Fruit fly (Drosophila melanogaster) whole organism, embryonic: ENCODE measurements around the gene nmo.

Source experiments
- Atf3 ChIP-seq: fragments of 200-800 bp; sonication (Bioruptor generic); optimal IDR thresholded peaks from 3 replicates; lab custom pipeline; 2016; ENCODE audit warnings: missing biosample characterization, missing genetic modification characterization
- Blimp-1 ChIP-seq: fragments of 200-800 bp; sonication (Bioruptor generic); optimal IDR thresholded peaks from 3 replicates; lab custom pipeline; 2018; ENCODE audit warnings: missing biosample characterization, missing genetic modification characterization, mild to moderate bottlenecking, moderate library complexity, missing genetic modification reagents
- CG10565 ChIP-seq: fragments of 200-800 bp; sonication (Bioruptor generic); optimal IDR thresholded peaks from 3 replicates; lab custom pipeline; 2016; ENCODE audit warnings: missing biosample characterization, mild to moderate bottlenecking, missing genetic modification characterization
- CG11247 ChIP-seq: fragments of 200-800 bp; sonication (Bioruptor generic); IDR thresholded peaks from 2 replicates; pipeline ENCODE4 v1.3.6; 2022; ENCODE audit warnings: missing biosample characterization, missing genetic modification characterization
- CG12659 ChIP-seq: fragments of 200-800 bp; sonication (Bioruptor generic); optimal IDR thresholded peaks from 3 replicates; lab custom pipeline; 2017; ENCODE audit warnings: mild to moderate bottlenecking, missing biosample characterization, missing genetic modification reagents, missing genetic modification characterization
- CG12942 ChIP-seq: fragments of 200-800 bp; sonication (Bioruptor generic); optimal IDR thresholded peaks from 3 replicates; lab custom pipeline; 2016; ENCODE audit warnings: missing biosample characterization, missing genetic modification characterization
- CG13894 ChIP-seq: fragments of 200-800 bp; sonication (Bioruptor generic); optimal IDR thresholded peaks from 3 replicates; lab custom pipeline; 2018; ENCODE audit warnings: missing biosample characterization, mild to moderate bottlenecking, missing genetic modification characterization, moderate library complexity
- CG17359 ChIP-seq: fragments of 200-800 bp; sonication (Bioruptor generic); optimal IDR thresholded peaks from 3 replicates; lab custom pipeline; 2018; ENCODE audit warnings: missing biosample characterization, mild to moderate bottlenecking, missing genetic modification characterization, moderate library complexity
- CG17568 ChIP-seq: fragments of 200-800 bp; sonication (Bioruptor generic); optimal IDR thresholded peaks from 2 replicates; lab custom pipeline; 2018; ENCODE audit warnings: missing biosample characterization, mild to moderate bottlenecking, missing genetic modification characterization, moderate library complexity
- CG1832 ChIP-seq: fragments of 200-800 bp; sonication (Bioruptor generic); optimal IDR thresholded peaks from 2 replicates; lab custom pipeline; 2017; ENCODE audit warnings: missing biosample characterization, mild to moderate bottlenecking, missing genetic modification characterization, inconsistent platforms
- CG2120 ChIP-seq: fragments of 200-800 bp; sonication (Bioruptor generic); optimal IDR thresholded peaks from 3 replicates; lab custom pipeline; 2016; ENCODE audit warnings: missing biosample characterization, missing genetic modification characterization
- CG30020 ChIP-seq: fragments of 200-800 bp; optimal IDR thresholded peaks from 2 replicates; lab custom pipeline; 2019; ENCODE audit warnings: missing biosample characterization, mild to moderate bottlenecking, missing genetic modification characterization, moderate library complexity
- CG30403 ChIP-seq: fragments of 200-800 bp; sonication (Bioruptor generic); optimal IDR thresholded peaks from 3 replicates; lab custom pipeline; 2016; ENCODE audit warnings: missing biosample characterization, missing genetic modification characterization
- CG31365 ChIP-seq: fragments of 200-800 bp; sonication (Bioruptor generic); optimal IDR thresholded peaks from 2 replicates; lab custom pipeline; 2018; ENCODE audit warnings: missing biosample characterization, mild to moderate bottlenecking, missing genetic modification characterization
- CG3281 ChIP-seq: fragments of 200-800 bp; sonication (Bioruptor generic); optimal IDR thresholded peaks from 3 replicates; lab custom pipeline; 2017; ENCODE audit warnings: missing biosample characterization, mild to moderate bottlenecking, missing genetic modification characterization
- CG4360 ChIP-seq: fragments of 200-800 bp; sonication (Bioruptor generic); IDR thresholded peaks from 2 replicates; pipeline ENCODE4 v1.3.6; 2022; ENCODE audit warnings: missing biosample characterization, missing genetic modification characterization
- CG5180 ChIP-seq: fragments of 200-800 bp; sonication (Bioruptor generic); optimal IDR thresholded peaks from 3 replicates; lab custom pipeline; 2017; ENCODE audit warnings: missing biosample characterization, missing genetic modification characterization, mild to moderate bottlenecking, moderate library complexity, missing genetic modification reagents
- CG6272 ChIP-seq: fragments of 200-800 bp; sonication (Bioruptor generic); IDR thresholded peaks from 2 replicates; pipeline ENCODE4 v1.3.6; 2022; ENCODE audit warnings: missing biosample characterization, missing genetic modification characterization
- CG7839 ChIP-seq: fragments of 200-800 bp; sonication (Bioruptor generic); optimal IDR thresholded peaks from 3 replicates; lab custom pipeline; 2018; ENCODE audit warnings: missing biosample characterization, mild to moderate bottlenecking, missing genetic modification characterization, moderate library complexity
- CG7963 ChIP-seq: fragments of 200-800 bp; sonication (Bioruptor generic); IDR thresholded peaks from 3 replicates; pipeline ENCODE4 v1.3.6; 2022; ENCODE audit warnings: missing biosample characterization, missing genetic modification characterization; ENCODE audit not compliant: partially characterized antibody
- CG8478 ChIP-seq: fragments of >200 bp; optimal IDR thresholded peaks from 2 replicates; lab custom pipeline; 2018
- CG8765 ChIP-seq: fragments of 200-800 bp; sonication (Bioruptor generic); IDR thresholded peaks from 2 replicates; pipeline ENCODE4 v1.3.6; 2022; ENCODE audit warnings: missing biosample characterization, missing genetic modification characterization
- CG8944 ChIP-seq: fragments of 200-800 bp; sonication (Bioruptor generic); optimal IDR thresholded peaks from 3 replicates; lab custom pipeline; 2016; ENCODE audit warnings: missing biosample characterization, missing genetic modification characterization
- CG9215 ChIP-seq: fragments of 200-800 bp; sonication (Bioruptor generic); IDR thresholded peaks from 2 replicates; pipeline ENCODE4 v1.3.6; 2022; ENCODE audit warnings: missing biosample characterization, missing genetic modification characterization
- CHES-1-like ChIP-seq: fragments of 200-800 bp; sonication (Bioruptor generic); optimal IDR thresholded peaks from 2 replicates; lab custom pipeline; 2016; ENCODE audit warnings: missing biosample characterization, missing genetic modification characterization
- CoRest ChIP-seq: fragments of 200-800 bp; sonication (Bioruptor generic); optimal IDR thresholded peaks from 3 replicates; lab custom pipeline; 2018; ENCODE audit warnings: missing biosample characterization, mild to moderate bottlenecking, missing genetic modification characterization, moderate library complexity
- D19A ChIP-seq: fragments of 200-800 bp; optimal IDR thresholded peaks from 3 replicates; lab custom pipeline; 2019; ENCODE audit warnings: missing biosample characterization, mild to moderate bottlenecking, missing genetic modification characterization, moderate library complexity
- Dip2 ChIP-seq: fragments of 200-800 bp; sonication (Bioruptor generic); IDR thresholded peaks from 2 replicates; pipeline ENCODE4 v1.3.6; 2022; ENCODE audit warnings: missing biosample characterization, missing genetic modification characterization
- Fer2 ChIP-seq: fragments of 200-800 bp; sonication (Bioruptor generic); optimal IDR thresholded peaks from 2 replicates; lab custom pipeline; 2018; ENCODE audit warnings: missing biosample characterization, mild to moderate bottlenecking, missing genetic modification characterization, moderate library complexity
- Gug ChIP-seq: fragments of 200-800 bp; sonication (Bioruptor generic); IDR thresholded peaks from 4 replicates; pipeline ENCODE4 v1.3.6; 2022; ENCODE audit warnings: missing biosample characterization, missing genetic modification characterization
- Hr3 ChIP-seq: fragments of 200-800 bp; sonication (Bioruptor generic); optimal IDR thresholded peaks from 3 replicates; lab custom pipeline; 2016; ENCODE audit warnings: missing biosample characterization, missing genetic modification characterization
- Hr39 ChIP-seq: fragments of >200 bp; optimal IDR thresholded peaks from 2 replicates; lab custom pipeline; 2017
- ab ChIP-seq: fragments of 200-800 bp; sonication (Bioruptor generic); optimal IDR thresholded peaks from 2 replicates; lab custom pipeline; 2016; ENCODE audit warnings: missing biosample characterization, missing genetic modification characterization
- ap ChIP-seq: fragments of 200-800 bp; sonication (Bioruptor generic); IDR thresholded peaks from 2 replicates; pipeline ENCODE4 v1.3.6; 2022; ENCODE audit warnings: missing biosample characterization, missing genetic modification characterization
- corto ChIP-seq: fragments of 200-800 bp; sonication (Bioruptor generic); optimal IDR thresholded peaks from 2 replicates; lab custom pipeline; 2016; ENCODE audit warnings: missing biosample characterization, mild to moderate bottlenecking, missing genetic modification characterization, moderate library complexity
- croc ChIP-seq: fragments of 200-800 bp; sonication (Bioruptor generic); conservative IDR thresholded peaks from 3 replicates; pipeline ENCODE4 v1.3.6; 2022; ENCODE audit warnings: missing biosample characterization, missing genetic modification characterization
- danr ChIP-seq: fragments of 200-800 bp; sonication (Bioruptor generic); IDR thresholded peaks from 2 replicates; pipeline ENCODE4 v1.3.6; 2022; ENCODE audit warnings: missing biosample characterization, missing genetic modification characterization
- dpn ChIP-seq, 2 experiments: fragments of 200-800 bp; sonication (Bioruptor generic); optimal IDR thresholded peaks; 3 replicates each; lab custom pipeline; 2016; ENCODE audit warnings: missing biosample characterization in 2 of 2, missing genetic modification characterization in 2 of 2
- fd96Cb ChIP-seq: fragments of 200-800 bp; sonication (Bioruptor generic); optimal IDR thresholded peaks from 2 replicates; lab custom pipeline; 2018; ENCODE audit warnings: missing biosample characterization, mild to moderate bottlenecking, missing genetic modification characterization, moderate library complexity
- fu2 ChIP-seq: fragments of 200-800 bp; sonication (Bioruptor generic); optimal IDR thresholded peaks from 2 replicates; lab custom pipeline; 2016; ENCODE audit warnings: missing biosample characterization, missing genetic modification characterization
- gfzf ChIP-seq: fragments of 200-800 bp; sonication (Bioruptor generic); optimal IDR thresholded peaks from 2 replicates; lab custom pipeline; 2016; ENCODE audit warnings: missing biosample characterization, mild to moderate bottlenecking, missing genetic modification characterization, moderate library complexity
- jigr1 ChIP-seq: fragments of 200-800 bp; sonication (Bioruptor generic); IDR thresholded peaks from 3 replicates; pipeline ENCODE4 v1.3.6; 2022; ENCODE audit warnings: missing biosample characterization, missing genetic modification characterization
- knrl ChIP-seq: fragments of 200-800 bp; sonication (Bioruptor generic); IDR thresholded peaks from 3 replicates; pipeline ENCODE4 v1.3.6; 2022; ENCODE audit warnings: missing biosample characterization, missing genetic modification characterization; ENCODE audit not compliant: partially characterized antibody
- lab ChIP-seq: fragments of 200-800 bp; sonication (Bioruptor generic); optimal IDR thresholded peaks from 3 replicates; lab custom pipeline; 2017; ENCODE audit warnings: missing biosample characterization, missing genetic modification characterization, mild to moderate bottlenecking, moderate library complexity, missing genetic modification reagents
- mirr ChIP-seq: fragments of 200-800 bp; sonication (Bioruptor generic); optimal IDR thresholded peaks from 3 replicates; lab custom pipeline; 2018; ENCODE audit warnings: missing biosample characterization, mild to moderate bottlenecking, missing genetic modification characterization
- org-1 ChIP-seq: fragments of 200-800 bp; sonication (Bioruptor generic); optimal IDR thresholded peaks from 2 replicates; lab custom pipeline; 2017; ENCODE audit warnings: missing biosample characterization, missing genetic modification characterization
- p53 ChIP-seq: fragments of 200-800 bp; sonication (Bioruptor generic); optimal IDR thresholded peaks from 2 replicates; lab custom pipeline; 2016; ENCODE audit warnings: missing biosample characterization, missing genetic modification characterization
- sisA ChIP-seq: fragments of 200-800 bp; sonication (Bioruptor generic); IDR thresholded peaks from 2 replicates; pipeline ENCODE4 v1.3.6; 2022; ENCODE audit warnings: missing biosample characterization, missing genetic modification characterization
- slbo ChIP-seq: fragments of 200-800 bp; sonication (Bioruptor generic); IDR thresholded peaks from 2 replicates; pipeline ENCODE4 v1.3.6; 2022; ENCODE audit warnings: missing biosample characterization, missing genetic modification characterization
- slou ChIP-seq: fragments of 200-800 bp; sonication (Bioruptor generic); optimal IDR thresholded peaks from 3 replicates; lab custom pipeline; 2016; ENCODE audit warnings: missing biosample characterization, missing genetic modification characterization
- ssp ChIP-seq: fragments of 200-800 bp; sonication (Bioruptor generic); IDR thresholded peaks from 2 replicates; pipeline ENCODE4 v1.3.6; 2022; ENCODE audit warnings: missing biosample characterization, missing genetic modification characterization

The nmo gene

DNA sequence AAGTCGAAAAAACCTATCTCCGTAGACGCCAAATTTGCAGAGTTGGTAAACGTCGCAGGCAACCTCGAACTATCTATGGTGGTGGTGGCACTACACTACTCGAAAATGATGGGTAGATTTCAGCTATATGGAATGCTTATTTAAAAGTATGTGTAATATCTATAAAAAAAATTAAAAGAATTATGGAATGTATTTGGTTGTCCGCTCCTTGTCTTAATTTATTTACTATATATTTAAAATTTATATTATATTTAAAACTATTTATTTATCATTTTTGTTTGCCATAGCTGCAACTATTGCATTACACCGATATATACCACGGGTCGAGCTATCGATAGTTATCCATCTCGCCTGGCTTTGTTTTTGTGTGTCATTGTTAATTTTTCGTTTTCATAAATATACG, 2.8 kb upstream of the nmo start, which contains the start of the genes HP4 and CG8209 (continued):
- TF ChIP-seq Hr39 (lab: Kevin White, UChicago) (no peak), CG7963 (GFP tag; lab: Robert Waterston, UW) (peak; percentile 78), CoRest (peak; percentile 88), slbo (GFP tag; lab: Robert Waterston, UW) (peak; percentile 94), org-1 (GFP tag; lab: Kevin White, UChicago) (no peak), corto (GFP tag; lab: Kevin White, UChicago) (no peak), sisA (peak; percentile 86), CG12659 (GFP tag; lab: Kevin White, UChicago) (peak; percentile 89), CG1832 (GFP tag; lab: Kevin White, UChicago) (no peak), CG17568 (peak; percentile 61), gfzf (GFP tag; lab: Kevin White, UChicago) (no peak), CG17359 (tag; lab: Kevin White, UChicago) (peak; percentile 82), CG10565 (GFP tag; lab: Kevin White, UChicago) (peak; percentile 32), lab (peak; percentile 90), ap (peak; percentile 73), CG3281 (GFP tag; lab: Kevin White, UChicago) (peak; percentile 82), CG12942 (peak; percentile 73), Atf3 (GFP tag; lab: Kevin White, UChicago) (peak; percentile 31), fu2 (GFP tag; lab: Kevin White, UChicago) (peak; percentile 48), jigr1 (GFP tag; lab: Robert Waterston, UW) (no peak; the same call in 2 of the 3 replicates), CG5180 (GFP tag; lab: Kevin White, UChicago) (peak; percentile 51), CG30403 (peak; percentile 81), CG13894 (tag; lab: Kevin White, UChicago) (no peak), ab (no peak), Dip2 (GFP tag; lab: Robert Waterston, UW) (no peak), CG6272 (GFP tag; lab: Robert Waterston, UW) (peak; percentile 91), slou (GFP tag; lab: Kevin White, UChicago) (peak; percentile 31), D19A (tag; lab: Kevin White, UChicago) (peak; percentile 75), CG11247 (peak; percentile 84), CG8944 (GFP tag; lab: Kevin White, UChicago) (peak; percentile 14), CG2120 (GFP tag; lab: Kevin White, UChicago) (peak; percentile 85), Hr3 (GFP tag; lab: Kevin White, UChicago) (peak; percentile 87), dpn (GFP tag; optimal IDR thresholded peaks at IDR 0.05; lab: Kevin White, UChicago) (peak; percentile 61 to 86), p53 (GFP tag; lab: Kevin White, UChicago) (no peak), CG8478 (lab: Kevin White, UChicago) (no peak), CG30020 (tag; lab: Kevin White, UChicago) (peak; percentile 77), knrl (GFP tag; lab: Robert Waterston, UW) (peak; percentile 94), CG9215 (GFP tag; lab: Robert Waterston, UW) (peak; percentile 81), mirr (GFP tag; lab: Kevin White, UChicago) (no peak), CG7839 (tag; lab: Kevin White, UChicago) (peak; percentile 87), Fer2 (peak; percentile 79), CG31365 (no peak), fd96Cb (tag; lab: Kevin White, UChicago) (peak; percentile 73), ssp (GFP tag; lab: Robert Waterston, UW) (peak; percentile 78), CHES-1-like (GFP tag; lab: Kevin White, UChicago) (no peak), Gug (peak; percentile 85; the same call in 3 of the 4 replicates), CG4360 (GFP tag; lab: Robert Waterston, UW) (no peak), croc (GFP tag; lab: Robert Waterston, UW) (peak; percentile 71), danr (GFP tag; lab: Robert Waterston, UW) (peak; percentile 37; the same call in 1 of the 2 replicates), CG8765 (peak; percentile 76), Blimp-1 (GFP tag; lab: Kevin White, UChicago) (peak; percentile 82)
